Worm (Caenorhabditis elegans) whole organism, mixed stage, embryonic: Measurements from ENCODE around the gene M02B7.7.

ENCODE experiments used
- elt-3 ChIP-seq: fragments of 150-350 bp; optimal IDR thresholded peaks from 2 replicates; lab custom pipeline; 2014; ENCODE audit warnings: missing biosample characterization, missing genetic modification characterization
- sptf-1 ChIP-seq: sonication (generic microtip); optimal IDR thresholded peaks from 2 replicates; lab custom pipeline; 2017; ENCODE audit warnings: mild to moderate bottlenecking, missing genetic modification characterization, moderate library complexity, missing compliant biosample characterization

DNA sequence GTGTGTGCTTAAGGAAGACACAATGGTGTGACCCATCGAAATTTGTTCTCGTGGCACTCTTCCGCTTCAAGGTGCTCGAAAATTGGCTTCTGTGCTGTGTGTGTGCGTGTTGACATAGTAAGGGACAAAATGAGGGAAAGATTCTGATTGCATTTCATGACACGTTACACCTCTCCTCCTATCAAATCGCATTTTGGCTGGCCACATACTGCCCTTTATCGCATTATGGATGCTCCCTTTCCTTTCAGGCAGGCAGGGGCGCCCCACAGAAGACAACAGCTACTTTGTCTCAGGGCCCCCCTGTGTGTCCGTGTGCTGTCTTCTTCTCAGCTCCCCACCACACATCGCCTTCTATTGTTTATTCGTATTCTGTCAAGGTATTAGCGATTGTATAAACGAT lies 40.5 kb upstream of the M02B7.7 start:
- TF ChIP-seq sptf-1 (tag; lab: Kevin White, UChicago), result no peak
- TF ChIP-seq elt-3 (tag; lab: Kevin White, UChicago), result no peak
